In genomic region chr3R:5821243-5821642, dm6 we compare ENCODE assay signal across 4 fruit fly cellular contexts.
TF ChIP-seq lines count a peak whose summit lies in the region.

TSS of gene Hpr1 (minus strand) at chr3R:5821440.

- TF ChIP-seq CTCF in whole organism, embryonic (GFP tag; optimal IDR thresholded peaks at IDR 0.05; lab: Kevin White, UChicago), result no peak

TF ChIP-seq in whole organism, adult, 20 proteins besides CTCF, POLR2A, EP300 and RAD21:
- TF ChIP-seq kay (GFP tag; lab: Kevin White, UChicago; ENCODE audit: borderline replicate concordance), result peak; percentile 86
- no peak for TF ChIP-seq CG14711 (tag; optimal IDR thresholded peaks at IDR 0.05; lab: Kevin White, UChicago)
- TF ChIP-seq Crg-1 (GFP tag; optimal IDR thresholded peaks at IDR 0.05; lab: Kevin White, UChicago), result no peak
- TF ChIP-seq tj (GFP tag; optimal IDR thresholded peaks at IDR 0.05; lab: Kevin White, UChicago), result no peak
- TF ChIP-seq CG12768 (GFP tag; optimal IDR thresholded peaks at IDR 0.05; lab: Kevin White, UChicago), result no peak
- no peak for TF ChIP-seq CG7045 (GFP tag; optimal IDR thresholded peaks at IDR 0.05; lab: Kevin White, UChicago)
- no peak for TF ChIP-seq CG11617 (GFP tag; optimal IDR thresholded peaks at IDR 0.05; lab: Kevin White, UChicago)

TF ChIP-seq in whole organism, embryonic, 481 proteins besides CTCF, POLR2A, EP300 and RAD21 (continues in another document):
- TF ChIP-seq CG7556 (GFP tag; optimal IDR thresholded peaks at IDR 0.05; lab: Kevin White, UChicago) (no peak), disco-r (GFP tag; optimal IDR thresholded peaks at IDR 0.05; lab: Kevin White, UChicago) (no peak), Dbx (GFP tag; IDR thresholded peaks at IDR 0.05; lab: Robert Waterston, UW) (no peak), wek (GFP tag; optimal IDR thresholded peaks at IDR 0.05; lab: Kevin White, UChicago) (no peak), Scr (GFP tag; IDR thresholded peaks at IDR 0.05; lab: Robert Waterston, UW; ENCODE audit: partially characterized antibody) (peak; percentile 58), HLH4C (GFP tag; IDR thresholded peaks at IDR 0.05; lab: Robert Waterston, UW; ENCODE audit: partially characterized antibody) (peak; percentile 60), gsb (GFP tag; IDR thresholded peaks at IDR 0.05; lab: Robert Waterston, UW) (no peak), Bteb2 (GFP tag; optimal IDR thresholded peaks at IDR 0.05; lab: Kevin White, UChicago) (no peak), ranshi (GFP tag; IDR thresholded peaks at IDR 0.05; lab: Robert Waterston, UW) (no peak), HmgZ (tag; optimal IDR thresholded peaks at IDR 0.05; lab: Kevin White, UChicago) (no peak), CG18476 (GFP tag; optimal IDR thresholded peaks at IDR 0.05; lab: Kevin White, UChicago) (no peak), sima (GFP tag; optimal IDR thresholded peaks at IDR 0.05; lab: Kevin White, UChicago) (no peak), CG17361 (GFP tag; IDR thresholded peaks at IDR 0.05; lab: Robert Waterston, UW) (no peak), Gsc (GFP tag; IDR thresholded peaks at IDR 0.05; lab: Robert Waterston, UW) (no peak), CG10267 (tag; optimal IDR thresholded peaks at IDR 0.05; lab: Kevin White, UChicago) (peak; percentile 42), tgo (GFP tag; IDR thresholded peaks at IDR 0.05; lab: Robert Waterston, UW) (no peak), pzg (GFP tag; optimal IDR thresholded peaks at IDR 0.05; lab: Kevin White, UChicago) (peak; percentile 54), trem (tag; optimal IDR thresholded peaks at IDR 0.05; lab: Kevin White, UChicago) (peak; percentile 99), luna (GFP tag; optimal IDR thresholded peaks at IDR 0.05; lab: Kevin White, UChicago) (no peak), B-H2 (GFP tag; optimal IDR thresholded peaks at IDR 0.05; lab: Kevin White, UChicago) (no peak), CG9876 (GFP tag; optimal IDR thresholded peaks at IDR 0.05; lab: Kevin White, UChicago) (no peak), Hr51 (GFP tag; optimal IDR thresholded peaks at IDR 0.05; lab: Kevin White, UChicago) (no peak), CG14860 (GFP tag; IDR thresholded peaks at IDR 0.05; lab: Robert Waterston, UW; ENCODE audit: partially characterized antibody) (no peak), CG2199 (GFP tag; IDR thresholded peaks at IDR 0.05; lab: Robert Waterston, UW) (no peak), MESR4 (GFP tag; optimal IDR thresholded peaks at IDR 0.05; lab: Kevin White, UChicago) (peak; percentile 36), HLH54F (GFP tag; optimal IDR thresholded peaks at IDR 0.05; lab: Kevin White, UChicago) (no peak), CG10431 (GFP tag; optimal IDR thresholded peaks at IDR 0.05; lab: Kevin White, UChicago) (no peak), CG1233 (GFP tag; optimal IDR thresholded peaks at IDR 0.05; lab: Kevin White, UChicago) (no peak), CG2889 (GFP tag; IDR thresholded peaks at IDR 0.05; lab: Robert Waterston, UW) (no peak)

TF ChIP-seq in whole organism, prepupa, 60 proteins besides CTCF, POLR2A, EP300 and RAD21:
- no peak for TF ChIP-seq CG11762 (GFP tag; optimal IDR thresholded peaks at IDR 0.05; lab: Kevin White, UChicago; ENCODE audit: insufficient read depth)
- TF ChIP-seq Eip78C (GFP tag; lab: Kevin White, UChicago), result peak; percentile 61

TF ChIP-seq in whole organism, wandering third instar larva, 38 proteins besides CTCF, POLR2A, EP300 and RAD21:
- TF ChIP-seq foxo (GFP tag; optimal IDR thresholded peaks at IDR 0.05; lab: Kevin White, UChicago) (no peak), br (GFP tag; optimal IDR thresholded peaks at IDR 0.05; lab: Kevin White, UChicago) (no peak), lola (GFP tag; optimal IDR thresholded peaks at IDR 0.05; lab: Kevin White, UChicago) (no peak), sage (GFP tag; optimal IDR thresholded peaks at IDR 0.05; lab: Kevin White, UChicago) (peak; percentile 33)
